Fruit fly (Drosophila melanogaster) whole organism, embryonic: ENCODE data around the gene CG5188.

Source experiments
- Bteb2 ChIP-seq: fragments of 200-800 bp; sonication (Bioruptor generic); optimal IDR thresholded peaks from 2 replicates; lab custom pipeline; 2016; ENCODE audit warnings: missing biosample characterization, missing genetic modification characterization
- CG10366 ChIP-seq: fragments of 200-800 bp; sonication (Bioruptor generic); IDR thresholded peaks from 2 replicates; pipeline ENCODE4 v1.3.6; 2022; ENCODE audit warnings: missing biosample characterization, missing genetic modification characterization
- CG10979 ChIP-seq: fragments of 200-800 bp; sonication (Bioruptor generic); optimal IDR thresholded peaks from 2 replicates; lab custom pipeline; 2018; ENCODE audit warnings: missing biosample characterization, mild to moderate bottlenecking, missing genetic modification characterization, moderate library complexity
- CG14965 ChIP-seq: fragments of 200-800 bp; sonication (Bioruptor generic); optimal IDR thresholded peaks from 2 replicates; lab custom pipeline; 2016; ENCODE audit warnings: missing biosample characterization, missing genetic modification characterization, borderline replicate concordance
- CG15269 ChIP-seq: fragments of 200-800 bp; sonication (Bioruptor generic); optimal IDR thresholded peaks from 2 replicates; lab custom pipeline; 2018; ENCODE audit warnings: missing biosample characterization, mild to moderate bottlenecking, missing genetic modification characterization, moderate library complexity
- CG15479 ChIP-seq: fragments of 200-800 bp; sonication (Bioruptor generic); optimal IDR thresholded peaks from 3 replicates; lab custom pipeline; 2019; ENCODE audit warnings: missing biosample characterization, mild to moderate bottlenecking, missing genetic modification characterization, moderate library complexity
- CG17361 ChIP-seq: fragments of 200-800 bp; sonication (Bioruptor generic); IDR thresholded peaks from 3 replicates; pipeline ENCODE4 v1.3.6; 2022; ENCODE audit warnings: missing biosample characterization, missing genetic modification characterization
- CG17829 ChIP-seq: fragments of 200-800 bp; optimal IDR thresholded peaks from 2 replicates; lab custom pipeline; 2019; ENCODE audit warnings: missing biosample characterization, mild to moderate bottlenecking, missing genetic modification characterization, moderate library complexity
- CG2199 ChIP-seq: fragments of 200-800 bp; sonication (Bioruptor generic); IDR thresholded peaks from 3 replicates; pipeline ENCODE4 v1.3.6; 2022; ENCODE audit warnings: missing biosample characterization, missing genetic modification characterization
- CG2712 ChIP-seq: fragments of 200-800 bp; optimal IDR thresholded peaks from 3 replicates; lab custom pipeline; 2019; ENCODE audit warnings: missing biosample characterization, mild to moderate bottlenecking, missing genetic modification characterization, moderate library complexity
- CG33557 ChIP-seq: fragments of 200-800 bp; sonication (Bioruptor generic); optimal IDR thresholded peaks from 2 replicates; lab custom pipeline; 2019; ENCODE audit warnings: missing biosample characterization, mild to moderate bottlenecking, missing genetic modification characterization, moderate library complexity
- CG34376 ChIP-seq: fragments of 200-800 bp; sonication (Bioruptor generic); optimal IDR thresholded peaks from 2 replicates; lab custom pipeline; 2018; ENCODE audit warnings: missing biosample characterization, mild to moderate bottlenecking, missing genetic modification characterization
- CG4617 ChIP-seq: fragments of 200-800 bp; sonication (Bioruptor generic); optimal IDR thresholded peaks from 3 replicates; lab custom pipeline; 2016; ENCODE audit warnings: missing biosample characterization, missing genetic modification characterization, borderline replicate concordance
- CG6791 ChIP-seq: fragments of 200-800 bp; sonication (Bioruptor generic); IDR thresholded peaks from 3 replicates; pipeline ENCODE4 v1.3.6; 2022; ENCODE audit warnings: missing biosample characterization, missing genetic modification characterization; ENCODE audit not compliant: partially characterized antibody
- CG8478 ChIP-seq: fragments of >200 bp; optimal IDR thresholded peaks from 2 replicates; lab custom pipeline; 2018
- CG9817 ChIP-seq: fragments of 200-800 bp; sonication (Bioruptor generic); optimal IDR thresholded peaks from 2 replicates; lab custom pipeline; 2018; ENCODE audit warnings: missing biosample characterization, mild to moderate bottlenecking, missing genetic modification characterization, moderate library complexity
- CHES-1-like ChIP-seq: fragments of 200-800 bp; sonication (Bioruptor generic); optimal IDR thresholded peaks from 2 replicates; lab custom pipeline; 2016; ENCODE audit warnings: missing biosample characterization, missing genetic modification characterization
- CTCF ChIP-seq: fragments of 200-800 bp; sonication (Bioruptor generic); optimal IDR thresholded peaks from 2 replicates; lab custom pipeline; 2017; ENCODE audit warnings: missing biosample characterization, mild to moderate bottlenecking, missing genetic modification characterization, moderate library complexity
- Hr3 ChIP-seq: fragments of 200-800 bp; sonication (Bioruptor generic); optimal IDR thresholded peaks from 3 replicates; lab custom pipeline; 2016; ENCODE audit warnings: missing biosample characterization, missing genetic modification characterization
- Jarid2 ChIP-seq: fragments of 200-800 bp; sonication (Bioruptor generic); optimal IDR thresholded peaks from 3 replicates; lab custom pipeline; 2017; ENCODE audit warnings: mild to moderate bottlenecking, missing biosample characterization, missing genetic modification reagents, missing genetic modification characterization
- Lpt ChIP-seq: fragments of >200 bp; optimal IDR thresholded peaks from 2 replicates; lab custom pipeline; 2018; ENCODE audit warnings: missing biosample characterization, missing genetic modification characterization
- NC2β ChIP-seq: fragments of 200-800 bp; sonication (Bioruptor generic); optimal IDR thresholded peaks from 2 replicates; lab custom pipeline; 2016; ENCODE audit warnings: missing biosample characterization, missing genetic modification characterization
- Stat92E ChIP-seq, 3 experiments: fragments of >200 bp in 2 of 3; fragments of 200-800 bp in 1 of 3; sonication (Bioruptor generic) in 1 of 3; optimal IDR thresholded peaks; 2 replicates each; lab custom pipeline; 2017 to 2019; ENCODE audit warnings: missing biosample characterization in 3 of 3, missing genetic modification characterization in 3 of 3, mild to moderate bottlenecking in 1 of 3, moderate library complexity in 1 of 3
- Trl ChIP-seq, 3 experiments: fragments of >200 bp in 2 of 3; fragments of 200-800 bp in 1 of 3; sonication (Bioruptor generic) in 1 of 3; optimal IDR thresholded peaks; 2 replicates in 1 of 3; 3 replicates in 2 of 3; lab custom pipeline; 2016 to 2017; ENCODE audit warnings: missing biosample characterization in 1 of 3, missing genetic modification characterization in 1 of 3
- cad ChIP-seq: fragments of >200 bp; optimal IDR thresholded peaks from 2 replicates; lab custom pipeline; 2017; ENCODE audit warnings: missing biosample characterization, missing genetic modification characterization
- cg ChIP-seq: fragments of 200-800 bp; sonication (Bioruptor generic); optimal IDR thresholded peaks from 3 replicates; lab custom pipeline; 2019; ENCODE audit warnings: missing biosample characterization, mild to moderate bottlenecking, missing genetic modification characterization, moderate library complexity
- disco-r ChIP-seq: fragments of 200-800 bp; sonication (Bioruptor generic); optimal IDR thresholded peaks from 2 replicates; lab custom pipeline; 2016; ENCODE audit warnings: missing biosample characterization, missing genetic modification characterization
- exex ChIP-seq: fragments of 200-800 bp; sonication (Bioruptor generic); optimal IDR thresholded peaks from 4 replicates; lab custom pipeline; 2018; ENCODE audit warnings: missing biosample characterization, mild to moderate bottlenecking, missing genetic modification characterization, moderate library complexity
- jigr1 ChIP-seq: fragments of 200-800 bp; sonication (Bioruptor generic); IDR thresholded peaks from 3 replicates; pipeline ENCODE4 v1.3.6; 2022; ENCODE audit warnings: missing biosample characterization, missing genetic modification characterization
- knrl ChIP-seq: fragments of 200-800 bp; sonication (Bioruptor generic); IDR thresholded peaks from 3 replicates; pipeline ENCODE4 v1.3.6; 2022; ENCODE audit warnings: missing biosample characterization, missing genetic modification characterization; ENCODE audit not compliant: partially characterized antibody
- luna ChIP-seq: fragments of 200-800 bp; sonication (Bioruptor generic); optimal IDR thresholded peaks from 2 replicates; lab custom pipeline; 2016; ENCODE audit warnings: missing biosample characterization, missing genetic modification characterization
- nom ChIP-seq: fragments of 200-800 bp; sonication (Bioruptor generic); optimal IDR thresholded peaks from 2 replicates; lab custom pipeline; 2017; ENCODE audit warnings: missing biosample characterization, missing genetic modification characterization, mild to moderate bottlenecking, moderate library complexity, missing genetic modification reagents
- sd ChIP-seq: fragments of 200-800 bp; sonication (Bioruptor generic); optimal IDR thresholded peaks from 3 replicates; lab custom pipeline; 2018; ENCODE audit warnings: missing biosample characterization, mild to moderate bottlenecking, missing genetic modification characterization, moderate library complexity
- sqz ChIP-seq: fragments of 200-800 bp; sonication (Bioruptor generic); optimal IDR thresholded peaks from 3 replicates; lab custom pipeline; 2018; ENCODE audit warnings: missing biosample characterization, mild to moderate bottlenecking, missing genetic modification characterization
- sug ChIP-seq: fragments of 200-800 bp; optimal IDR thresholded peaks from 2 replicates; lab custom pipeline; 2019; ENCODE audit warnings: missing biosample characterization, mild to moderate bottlenecking, missing genetic modification characterization, moderate library complexity
- tgo ChIP-seq: fragments of 200-800 bp; sonication (Bioruptor generic); IDR thresholded peaks from 3 replicates; pipeline ENCODE4 v1.3.6; 2022; ENCODE audit warnings: missing biosample characterization, missing genetic modification characterization
- vfl ChIP-seq: fragments of 200-800 bp; sonication (Bioruptor generic); optimal IDR thresholded peaks from 2 replicates; lab custom pipeline; 2016; ENCODE audit warnings: missing biosample characterization, missing genetic modification characterization
- z ChIP-seq: fragments of 200-800 bp; sonication (Bioruptor generic); IDR thresholded peaks from 3 replicates; pipeline ENCODE4 v1.3.6; 2022; ENCODE audit warnings: missing biosample characterization, missing genetic modification characterization

CG5188 gene

dm6 chr2L:10452296-10452695 is 23.7 kb downstream of the CG5188 start, which contains the start of gene ppk10:
Gene ppk10 (minus strand): TSS chr2L:10452396.
- no peak for TF ChIP-seq CG6791 (GFP tag; lab: Robert Waterston, UW)
- TF ChIP-seq CG17361 (GFP tag; lab: Robert Waterston, UW) = no peak
- no peak for TF ChIP-seq nom (GFP tag; lab: Kevin White, UChicago)
- no peak for TF ChIP-seq disco-r (GFP tag; lab: Kevin White, UChicago)
- TF ChIP-seq CG2712 (tag; lab: Kevin White, UChicago) = no peak
- no peak for TF ChIP-seq CHES-1-like
- TF ChIP-seq CG33557 (GFP tag; lab: Kevin White, UChicago) = no peak
- TF ChIP-seq luna (GFP tag; lab: Kevin White, UChicago) = no peak
- TF ChIP-seq Lpt (GFP tag; lab: Kevin White, UChicago) = no peak
- TF ChIP-seq jigr1 (GFP tag; lab: Robert Waterston, UW) = no peak
- TF ChIP-seq sqz (GFP tag; lab: Kevin White, UChicago) = no peak

dm6 chr2L:10455944-10456520 is 27.4 kb downstream of the CG5188 start:
- 0 out of 3 replicates have a peak, but pooled peaks have one; percentile 56 for TF ChIP-seq CG2199 (GFP tag; lab: Robert Waterston, UW)
- peak; percentile 80 for TF ChIP-seq exex
- no peak for TF ChIP-seq CG8478 (lab: Kevin White, UChicago)
- peak; percentile 75 for TF ChIP-seq sug (tag; lab: Kevin White, UChicago)

- TF ChIP-seq CG10366 (GFP tag; lab: Robert Waterston, UW) (no peak), cad (peak; percentile 16), exex (peak; percentile 68), cg (peak; percentile 55), CG17829 (tag; lab: Kevin White, UChicago) (peak; percentile 80), Stat92E (GFP tag; optimal IDR thresholded peaks at IDR 0.05; lab: Kevin White, UChicago) (peak in 1 of 3 experiments; percentile 19), tgo (GFP tag; lab: Robert Waterston, UW) (no peak), CG9817 (tag; lab: Kevin White, UChicago) (no peak), Hr3 (GFP tag; lab: Kevin White, UChicago) (no peak), z (0 out of 3 replicates have a peak, but pooled peaks have one; percentile 54), CG4617 (GFP tag; lab: Kevin White, UChicago) (no peak), vfl (GFP tag; lab: Kevin White, UChicago) (no peak), CG15479 (peak; percentile 47), NC2β (GFP tag; lab: Kevin White, UChicago) (no peak), Trl (optimal IDR thresholded peaks at IDR 0.05; lab: Kevin White, UChicago) (no peak), Trl (GFP tag; optimal IDR thresholded peaks at IDR 0.05; lab: Kevin White, UChicago) (no peak), Jarid2 (peak; percentile 74), CG15269 (tag; lab: Kevin White, UChicago) (no peak), CG34376 (GFP tag; lab: Kevin White, UChicago) (peak; percentile 9)
These were observed 28.7 kb downstream of the CG5188 start, which contains the start of the genes LManI and LManII for dm6 chr2L:10457191-10457899. Gene LManI (minus strand): TSS chr2L:10457241. Gene LManII (plus strand): TSS chr2L:10457658.

- TF ChIP-seq knrl (GFP tag; lab: Robert Waterston, UW) (no peak), sd (no peak), CG9817 (tag; lab: Kevin White, UChicago) (no peak), CTCF (GFP tag; lab: Kevin White, UChicago) (peak; percentile 80), CG10979 (tag; lab: Kevin White, UChicago) (peak; percentile 56), Bteb2 (GFP tag; lab: Kevin White, UChicago) (no peak), CG14965 (peak; percentile 88)
These were observed 30.4 kb downstream of the CG5188 start for dm6 chr2L:10458979-10459378.
